Fruit fly (Drosophila melanogaster): ENCODE results near the gene CG7065.

dm6 chrX:9152127-9152598, 9.9 kb downstream of the CG7065 start:
- TF ChIP-seq Dif (GFP tag; optimal IDR thresholded peaks at IDR 0.05; ENCODE audit: partially characterized antibody) (no peak), lola (GFP tag; optimal IDR thresholded peaks at IDR 0.05) (no peak), usp (GFP tag; optimal IDR thresholded peaks at IDR 0.05) (no peak), psq (GFP tag; optimal IDR thresholded peaks at IDR 0.05) (peak; percentile 41), br (GFP tag; optimal IDR thresholded peaks at IDR 0.05) (no peak), foxo (GFP tag; optimal IDR thresholded peaks at IDR 0.05) (peak in 1 of 2 experiments; percentile 54), pan (optimal IDR thresholded peaks at IDR 0.05) (no peak), ey (GFP tag; optimal IDR thresholded peaks at IDR 0.05) (peak; percentile 9), dl (GFP tag; optimal IDR thresholded peaks at IDR 0.05; ENCODE audit: insufficient read depth in 1 of 2, partially characterized antibody in 2 of 2) (peak in 1 of 2 experiments; percentile 41), dsf (GFP tag; optimal IDR thresholded peaks at IDR 0.05; ENCODE audit: borderline replicate concordance) (no peak), h (GFP tag; optimal IDR thresholded peaks at IDR 0.05) (peak; percentile 61), Hr83 (GFP tag; optimal IDR thresholded peaks at IDR 0.05; ENCODE audit: poor library complexity, severe bottlenecking) (peak; percentile 84)

All from whole organism, wandering third instar larva.